Fruit fly (Drosophila melanogaster) whole organism, prepupa: Measurements from ENCODE around the gene CG8814.

Source experiments
- CG10631 ChIP-seq: fragments of 200-800 bp; sonication (Bioruptor generic); optimal IDR thresholded peaks from 2 replicates; lab custom pipeline; 2016; ENCODE audit warnings: missing biosample characterization, missing genetic modification characterization
- CG10669 ChIP-seq: fragments of 200-800 bp; sonication (Bioruptor generic); optimal IDR thresholded peaks from 3 replicates; lab custom pipeline; 2018; ENCODE audit warnings: missing biosample characterization, mild to moderate bottlenecking, missing genetic modification characterization, moderate library complexity
- CG11294 ChIP-seq: fragments of 200-800 bp; sonication (Bioruptor generic); IDR thresholded peaks from 2 replicates; pipeline ENCODE4 v1.3.6; 2022; ENCODE audit warnings: missing biosample characterization, missing genetic modification characterization
- CG11762 ChIP-seq: fragments of 200-800 bp; sonication (Bioruptor generic); optimal IDR thresholded peaks from 3 replicates; lab custom pipeline; 2016; ENCODE audit warnings: missing biosample characterization, missing genetic modification characterization; ENCODE audit not compliant: insufficient read depth
- CG11902 ChIP-seq: fragments of 200-800 bp; sonication (Bioruptor generic); optimal IDR thresholded peaks from 3 replicates; lab custom pipeline; 2016; ENCODE audit warnings: missing biosample characterization, missing genetic modification characterization
- CG16779 ChIP-seq: fragments of 200-800 bp; sonication (Bioruptor generic); optimal IDR thresholded peaks from 3 replicates; lab custom pipeline; 2017; ENCODE audit warnings: missing biosample characterization, mild to moderate bottlenecking, missing genetic modification characterization
- CG31627 ChIP-seq: fragments of 200-800 bp; sonication (Bioruptor generic); optimal IDR thresholded peaks from 3 replicates; lab custom pipeline; 2016; ENCODE audit warnings: missing biosample characterization, missing genetic modification characterization
- CG32006 ChIP-seq: fragments of 200-800 bp; sonication (Bioruptor generic); optimal IDR thresholded peaks from 3 replicates; lab custom pipeline; 2017; ENCODE audit warnings: missing biosample characterization, mild to moderate bottlenecking, missing genetic modification characterization
- CG4318 ChIP-seq: fragments of 200-800 bp; sonication (Bioruptor generic); optimal IDR thresholded peaks from 3 replicates; lab custom pipeline; 2017; ENCODE audit warnings: missing biosample characterization, mild to moderate bottlenecking, missing genetic modification characterization
- CG6163 ChIP-seq: fragments of 200-800 bp; sonication (Bioruptor generic); IDR thresholded peaks from 3 replicates; pipeline ENCODE4 v1.3.6; 2022; ENCODE audit warnings: missing biosample characterization, missing genetic modification characterization
- CG6276 ChIP-seq: fragments of 200-800 bp; sonication (Bioruptor generic); optimal IDR thresholded peaks from 2 replicates; lab custom pipeline; 2017; ENCODE audit warnings: missing biosample characterization, mild to moderate bottlenecking, missing genetic modification characterization
- CG6792 ChIP-seq: fragments of 200-800 bp; sonication (Bioruptor generic); optimal IDR thresholded peaks from 3 replicates; lab custom pipeline; 2016; ENCODE audit warnings: missing biosample characterization, missing genetic modification characterization
- CG6808 ChIP-seq: fragments of 200-800 bp; sonication (Bioruptor generic); optimal IDR thresholded peaks from 3 replicates; lab custom pipeline; 2017; ENCODE audit warnings: missing biosample characterization, missing genetic modification characterization, mild to moderate bottlenecking, moderate library complexity, missing genetic modification reagents
- CG6854 ChIP-seq: fragments of 200-800 bp; sonication (Bioruptor generic); optimal IDR thresholded peaks from 2 replicates; lab custom pipeline; 2017; ENCODE audit warnings: missing biosample characterization, mild to moderate bottlenecking, missing genetic modification characterization
- CG7368 ChIP-seq: fragments of 200-800 bp; sonication (Bioruptor generic); optimal IDR thresholded peaks from 3 replicates; lab custom pipeline; 2016; ENCODE audit warnings: missing biosample characterization, missing genetic modification characterization
- CG8119 ChIP-seq: fragments of 200-800 bp; sonication (Bioruptor generic); IDR thresholded peaks from 3 replicates; pipeline ENCODE4 v1.3.6; 2022; ENCODE audit warnings: missing biosample characterization, missing genetic modification characterization
- CG8319 ChIP-seq: fragments of 200-800 bp; sonication (Bioruptor generic); optimal IDR thresholded peaks from 3 replicates; lab custom pipeline; 2016; ENCODE audit warnings: missing biosample characterization, missing genetic modification characterization
- CG9139 ChIP-seq: fragments of 200-800 bp; sonication (Bioruptor generic); optimal IDR thresholded peaks from 3 replicates; lab custom pipeline; 2017; ENCODE audit warnings: missing biosample characterization, mild to moderate bottlenecking, missing genetic modification characterization
- Eip93F ChIP-seq: fragments of 200-800 bp; sonication (Bioruptor generic); optimal IDR thresholded peaks from 2 replicates; lab custom pipeline; 2016; ENCODE audit warnings: missing biosample characterization, mild to moderate bottlenecking, missing genetic modification characterization
- Ets21C ChIP-seq: fragments of 200-800 bp; sonication (Bioruptor generic); optimal IDR thresholded peaks from 3 replicates; lab custom pipeline; 2016; ENCODE audit warnings: missing biosample characterization, missing genetic modification characterization
- Ets96B ChIP-seq: fragments of 200-800 bp; optimal IDR thresholded peaks from 2 replicates; lab custom pipeline; 2019; ENCODE audit warnings: missing biosample characterization, mild to moderate bottlenecking, missing genetic modification characterization, moderate library complexity
- Hr38 ChIP-seq: sonication (Bioruptor generic); optimal IDR thresholded peaks from 2 replicates; lab custom pipeline; 2016; ENCODE audit warnings: missing biosample characterization, missing genetic modification characterization
- Hr39 ChIP-seq: fragments of 200-800 bp; sonication (Bioruptor generic); optimal IDR thresholded peaks from 2 replicates; lab custom pipeline; 2016; ENCODE audit warnings: missing biosample characterization, missing genetic modification characterization
- Hr4 ChIP-seq: fragments of 200-800 bp; sonication (Bioruptor generic); optimal IDR thresholded peaks from 3 replicates; lab custom pipeline; 2016; ENCODE audit warnings: missing biosample characterization, missing genetic modification characterization
- Lpt ChIP-seq: fragments of 200-800 bp; sonication (Bioruptor generic); optimal IDR thresholded peaks from 3 replicates; lab custom pipeline; 2016; ENCODE audit warnings: missing biosample characterization, missing genetic modification characterization
- Met ChIP-seq: fragments of 200-800 bp; sonication (Bioruptor generic); optimal IDR thresholded peaks from 3 replicates; lab custom pipeline; 2016; ENCODE audit warnings: missing biosample characterization, missing genetic modification characterization
- OdsH ChIP-seq: fragments of 200-800 bp; sonication (Bioruptor generic); optimal IDR thresholded peaks from 3 replicates; lab custom pipeline; 2016; ENCODE audit warnings: missing biosample characterization, missing genetic modification characterization
- Smox ChIP-seq: fragments of 200-800 bp; sonication (Bioruptor generic); optimal IDR thresholded peaks from 3 replicates; lab custom pipeline; 2016; ENCODE audit warnings: missing biosample characterization, missing genetic modification characterization
- Sox102F ChIP-seq: fragments of 200-800 bp; sonication (Bioruptor generic); optimal IDR thresholded peaks from 2 replicates; lab custom pipeline; 2016; ENCODE audit warnings: missing biosample characterization, mild to moderate bottlenecking, missing genetic modification characterization
- Sox14 ChIP-seq: fragments of 200-800 bp; sonication (Bioruptor generic); optimal IDR thresholded peaks from 3 replicates; lab custom pipeline; 2016; ENCODE audit warnings: missing biosample characterization, missing genetic modification characterization
- Sox15 ChIP-seq: fragments of 200-800 bp; sonication (Bioruptor generic); optimal IDR thresholded peaks from 3 replicates; lab custom pipeline; 2016; ENCODE audit warnings: missing biosample characterization, missing genetic modification characterization
- achi ChIP-seq: fragments of 200-800 bp; sonication (Bioruptor generic); optimal IDR thresholded peaks from 3 replicates; lab custom pipeline; 2016; ENCODE audit warnings: missing biosample characterization, missing genetic modification characterization
- acj6 ChIP-seq: fragments of 200-800 bp; sonication (Bioruptor generic); optimal IDR thresholded peaks from 3 replicates; lab custom pipeline; 2016; ENCODE audit warnings: missing biosample characterization, missing genetic modification characterization
- dsx ChIP-seq: fragments of 200-800 bp; optimal IDR thresholded peaks from 3 replicates; lab custom pipeline; 2019; ENCODE audit warnings: missing biosample characterization, mild to moderate bottlenecking, missing genetic modification characterization, moderate library complexity; ENCODE audit not compliant: poor library complexity, severe bottlenecking
- eg ChIP-seq: fragments of 200-800 bp; sonication (Bioruptor generic); IDR thresholded peaks from 3 replicates; pipeline ENCODE4 v1.3.6; 2022; ENCODE audit warnings: missing biosample characterization, missing genetic modification characterization
- esn ChIP-seq: fragments of 200-800 bp; sonication (Bioruptor generic); optimal IDR thresholded peaks from 2 replicates; lab custom pipeline; 2016; ENCODE audit warnings: missing biosample characterization, mild to moderate bottlenecking, missing genetic modification characterization, moderate library complexity
- fd59A ChIP-seq: fragments of 200-800 bp; sonication (Bioruptor generic); optimal IDR thresholded peaks from 2 replicates; lab custom pipeline; 2017; ENCODE audit warnings: missing biosample characterization, mild to moderate bottlenecking, missing genetic modification characterization, missing genetic modification reagents
- fd85E ChIP-seq: fragments of 200-800 bp; sonication (Bioruptor generic); optimal IDR thresholded peaks from 3 replicates; lab custom pipeline; 2016; ENCODE audit warnings: missing biosample characterization, missing genetic modification characterization
- fkh ChIP-seq: fragments of 200-800 bp; sonication (Bioruptor generic); optimal IDR thresholded peaks from 3 replicates; lab custom pipeline; 2017; ENCODE audit warnings: missing biosample characterization, mild to moderate bottlenecking, missing genetic modification characterization, moderate library complexity
- net ChIP-seq: fragments of 200-800 bp; sonication (Bioruptor generic); optimal IDR thresholded peaks from 3 replicates; lab custom pipeline; 2016; ENCODE audit warnings: missing biosample characterization, missing genetic modification characterization
- salr ChIP-seq, 2 experiments: fragments of 200-800 bp; sonication (Bioruptor generic); optimal IDR thresholded peaks; 3 replicates each; lab custom pipeline; 2016 to 2018; ENCODE audit warnings: missing biosample characterization in 2 of 2, missing genetic modification characterization in 2 of 2, mild to moderate bottlenecking in 1 of 2
- spab ChIP-seq: fragments of 200-800 bp; sonication (Bioruptor generic); optimal IDR thresholded peaks from 2 replicates; lab custom pipeline; 2017; ENCODE audit warnings: missing biosample characterization, mild to moderate bottlenecking, missing genetic modification characterization, missing genetic modification reagents
- ss ChIP-seq, 2 experiments: fragments of 200-800 bp; sonication (Bioruptor generic); optimal IDR thresholded peaks; 2 replicates in 1 of 2; 3 replicates in 1 of 2; lab custom pipeline; 2017 to 2018; ENCODE audit warnings: mild to moderate bottlenecking in 2 of 2, missing biosample characterization in 2 of 2, missing genetic modification characterization in 2 of 2, moderate library complexity in 1 of 2
- svp ChIP-seq: fragments of 200-800 bp; sonication (Bioruptor generic); peaks from one replicate; lab custom pipeline; 2016; ENCODE audit warnings: missing biosample characterization, missing genetic modification characterization
- topi ChIP-seq: fragments of 200-800 bp; sonication (Bioruptor generic); optimal IDR thresholded peaks from 3 replicates; lab custom pipeline; 2016; ENCODE audit warnings: missing biosample characterization, missing genetic modification characterization
- vri ChIP-seq: fragments of 200-800 bp; sonication (Bioruptor generic); optimal IDR thresholded peaks from 3 replicates; lab custom pipeline; 2016; ENCODE audit warnings: missing biosample characterization, mild to moderate bottlenecking, missing genetic modification characterization

CG8814 gene

dm6 chr2L:2872309-2872932 is 2.3 kb upstream of the CG8814 start:
- no peak for TF ChIP-seq Hr4 (GFP tag; lab: Kevin White, UChicago)
- TF ChIP-seq CG11902 (GFP tag; lab: Kevin White, UChicago), result no peak
- no peak for TF ChIP-seq ss (GFP tag; optimal IDR thresholded peaks at IDR 0.05; lab: Kevin White, UChicago)
- TF ChIP-seq acj6 (GFP tag; lab: Kevin White, UChicago), result no peak
- TF ChIP-seq svp, result peak; percentile 27
- no peak for TF ChIP-seq CG11294 (GFP tag; lab: Robert Waterston, UW)
- no peak for TF ChIP-seq CG8319 (GFP tag; lab: Kevin White, UChicago)
- no peak for TF ChIP-seq fd85E (GFP tag; lab: Kevin White, UChicago)
- no peak for TF ChIP-seq Hr39 (GFP tag; lab: Kevin White, UChicago)
- TF ChIP-seq CG32006 (GFP tag; lab: Kevin White, UChicago), result no peak
- TF ChIP-seq OdsH, result no peak
- TF ChIP-seq Hr38 (GFP tag; lab: Kevin White, UChicago), result no peak
- TF ChIP-seq CG6276, result peak; percentile 19
- TF ChIP-seq Sox102F (GFP tag; lab: Kevin White, UChicago), result no peak
- TF ChIP-seq CG6163 (GFP tag; lab: Robert Waterston, UW), result no peak
- no peak for TF ChIP-seq CG16779 (tag; lab: Kevin White, UChicago)
- no peak for TF ChIP-seq Smox (GFP tag; lab: Kevin White, UChicago)
- TF ChIP-seq net, result no peak
- TF ChIP-seq spab (GFP tag; lab: Kevin White, UChicago), result no peak
- TF ChIP-seq CG7368 (GFP tag; lab: Kevin White, UChicago), result no peak
- TF ChIP-seq dsx (GFP tag; lab: Kevin White, UChicago), result no peak
- no peak for TF ChIP-seq CG6792 (GFP tag; lab: Kevin White, UChicago)
- TF ChIP-seq CG10669 (GFP tag; lab: Kevin White, UChicago), result no peak
- peak; percentile 4; the same call in 1 of the 3 replicates for TF ChIP-seq eg (GFP tag; lab: Robert Waterston, UW)
- peak; percentile 33; the same call in 1 of the 3 replicates for TF ChIP-seq CG8119 (GFP tag; lab: Robert Waterston, UW)
- TF ChIP-seq achi (GFP tag; lab: Kevin White, UChicago), result no peak
- TF ChIP-seq CG4318 (GFP tag; lab: Kevin White, UChicago), result no peak
- TF ChIP-seq CG6808 (GFP tag; lab: Kevin White, UChicago), result no peak
- TF ChIP-seq CG11762 (GFP tag; lab: Kevin White, UChicago), result no peak
- TF ChIP-seq fkh (GFP tag; lab: Kevin White, UChicago), result peak; percentile 36
- TF ChIP-seq salr (GFP tag; optimal IDR thresholded peaks at IDR 0.05; lab: Kevin White, UChicago), result no peak
- no peak for TF ChIP-seq topi
- TF ChIP-seq Sox14 (GFP tag; lab: Kevin White, UChicago), result no peak

DNA sequence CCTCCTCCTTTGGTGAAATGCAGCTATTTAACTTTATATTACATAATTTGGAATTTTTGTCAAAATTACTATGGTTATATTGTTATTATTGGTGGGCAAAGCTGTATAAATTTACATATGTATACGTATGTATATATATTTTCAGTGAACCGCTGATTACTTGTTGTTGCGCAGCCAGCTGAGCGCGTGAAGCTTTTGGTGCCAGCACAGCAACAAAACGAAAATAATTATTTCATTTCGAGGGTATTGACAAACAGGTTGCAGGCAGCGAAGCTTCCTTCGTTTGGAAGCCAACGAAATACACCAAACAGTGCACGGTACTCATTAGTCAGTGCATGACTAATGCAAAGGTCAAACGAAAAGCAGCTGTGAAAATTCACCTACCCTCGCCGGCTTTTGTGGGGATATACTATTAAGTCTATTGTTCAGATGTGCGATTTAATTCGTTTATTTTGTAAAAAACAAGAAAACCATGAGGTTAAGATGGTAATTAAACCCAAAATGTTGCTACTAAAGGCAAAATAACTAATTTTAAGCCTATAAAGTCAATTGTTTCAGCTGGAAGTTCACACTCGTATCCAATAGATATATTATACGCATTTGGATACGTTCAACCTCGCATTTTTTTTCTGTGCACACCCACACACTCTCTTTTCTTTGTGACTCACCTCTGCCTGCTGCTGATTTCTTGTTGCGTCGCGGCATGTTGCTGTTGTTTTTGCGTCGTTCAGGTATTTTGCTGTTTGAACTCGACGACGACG is 1.5 kb upstream of the CG8814 start:
- TF ChIP-seq CG6276 (peak; percentile 12), Ets21C (peak; percentile 37), Lpt (GFP tag; lab: Kevin White, UChicago) (no peak), CG11762 (GFP tag; lab: Kevin White, UChicago) (peak; percentile 37), achi (GFP tag; lab: Kevin White, UChicago) (peak; percentile 42), Eip93F (GFP tag; lab: Kevin White, UChicago) (peak; percentile 39), esn (GFP tag; lab: Kevin White, UChicago) (peak; percentile 67), OdsH (peak; percentile 63), CG6854 (GFP tag; lab: Kevin White, UChicago) (no peak), vri (peak; percentile 59), fd85E (GFP tag; lab: Kevin White, UChicago) (no peak), fd59A (GFP tag; lab: Kevin White, UChicago) (peak; percentile 38), CG10631 (GFP tag; lab: Kevin White, UChicago) (peak; percentile 41), Sox102F (GFP tag; lab: Kevin White, UChicago) (peak; percentile 39), CG9139 (GFP tag; lab: Kevin White, UChicago) (no peak), CG6808 (GFP tag; lab: Kevin White, UChicago) (peak; percentile 49), topi (peak; percentile 57), Hr4 (GFP tag; lab: Kevin White, UChicago) (peak; percentile 69), CG8119 (GFP tag; lab: Robert Waterston, UW) (peak; percentile 70; the same call in 2 of the 3 replicates), Sox15 (no peak), CG31627 (GFP tag; lab: Kevin White, UChicago) (peak; percentile 62), Ets96B (tag; lab: Kevin White, UChicago) (peak; percentile 16), CG6792 (GFP tag; lab: Kevin White, UChicago) (peak; percentile 44), Met (GFP tag; lab: Kevin White, UChicago) (peak; percentile 53), CG32006 (GFP tag; lab: Kevin White, UChicago) (peak; percentile 44), salr (GFP tag; optimal IDR thresholded peaks at IDR 0.05; lab: Kevin White, UChicago) (peak in 1 of 2 experiments; percentile 31)
